Fruit fly (Drosophila melanogaster) whole organism, prepupa: Measurements from ENCODE around the gene CG42525.

Experiments
- CG11762 ChIP-seq: fragments of 200-800 bp; sonication (Bioruptor generic); optimal IDR thresholded peaks from 3 replicates; lab custom pipeline; 2016; ENCODE audit warnings: missing biosample characterization, missing genetic modification characterization; ENCODE audit not compliant: insufficient read depth
- CG15336 ChIP-seq: fragments of 200-800 bp; sonication (Bioruptor generic); IDR thresholded peaks from 2 replicates; pipeline ENCODE4 v1.3.6; 2022; ENCODE audit warnings: missing biosample characterization, missing genetic modification characterization
- CG1621 ChIP-seq: fragments of 200-800 bp; sonication (Bioruptor generic); optimal IDR thresholded peaks from 3 replicates; lab custom pipeline; 2018; ENCODE audit warnings: missing biosample characterization, mild to moderate bottlenecking, missing genetic modification characterization
- CG3032 ChIP-seq: fragments of 200-800 bp; optimal IDR thresholded peaks from 2 replicates; lab custom pipeline; 2019; ENCODE audit warnings: missing biosample characterization, mild to moderate bottlenecking, missing genetic modification characterization, moderate library complexity
- CG3919 ChIP-seq: fragments of 200-800 bp; sonication (Bioruptor generic); optimal IDR thresholded peaks from 3 replicates; lab custom pipeline; 2016; ENCODE audit warnings: missing biosample characterization, missing genetic modification characterization
- CG6163 ChIP-seq: fragments of 200-800 bp; sonication (Bioruptor generic); IDR thresholded peaks from 3 replicates; pipeline ENCODE4 v1.3.6; 2022; ENCODE audit warnings: missing biosample characterization, missing genetic modification characterization
- CG6276 ChIP-seq: fragments of 200-800 bp; sonication (Bioruptor generic); optimal IDR thresholded peaks from 2 replicates; lab custom pipeline; 2017; ENCODE audit warnings: missing biosample characterization, mild to moderate bottlenecking, missing genetic modification characterization
- CG6808 ChIP-seq: fragments of 200-800 bp; sonication (Bioruptor generic); optimal IDR thresholded peaks from 3 replicates; lab custom pipeline; 2017; ENCODE audit warnings: missing biosample characterization, missing genetic modification characterization, mild to moderate bottlenecking, moderate library complexity, missing genetic modification reagents
- CG7368 ChIP-seq: fragments of 200-800 bp; sonication (Bioruptor generic); optimal IDR thresholded peaks from 3 replicates; lab custom pipeline; 2016; ENCODE audit warnings: missing biosample characterization, missing genetic modification characterization
- Eip75B ChIP-seq: fragments of 200-800 bp; sonication (Bioruptor generic); optimal IDR thresholded peaks from 3 replicates; lab custom pipeline; 2016; ENCODE audit warnings: missing biosample characterization, missing genetic modification characterization
- Hr38 ChIP-seq: sonication (Bioruptor generic); optimal IDR thresholded peaks from 2 replicates; lab custom pipeline; 2016; ENCODE audit warnings: missing biosample characterization, missing genetic modification characterization
- OdsH ChIP-seq: fragments of 200-800 bp; sonication (Bioruptor generic); optimal IDR thresholded peaks from 3 replicates; lab custom pipeline; 2016; ENCODE audit warnings: missing biosample characterization, missing genetic modification characterization
- Sox102F ChIP-seq: fragments of 200-800 bp; sonication (Bioruptor generic); optimal IDR thresholded peaks from 2 replicates; lab custom pipeline; 2016; ENCODE audit warnings: missing biosample characterization, mild to moderate bottlenecking, missing genetic modification characterization
- fkh ChIP-seq: fragments of 200-800 bp; sonication (Bioruptor generic); optimal IDR thresholded peaks from 3 replicates; lab custom pipeline; 2017; ENCODE audit warnings: missing biosample characterization, mild to moderate bottlenecking, missing genetic modification characterization, moderate library complexity

DNA sequence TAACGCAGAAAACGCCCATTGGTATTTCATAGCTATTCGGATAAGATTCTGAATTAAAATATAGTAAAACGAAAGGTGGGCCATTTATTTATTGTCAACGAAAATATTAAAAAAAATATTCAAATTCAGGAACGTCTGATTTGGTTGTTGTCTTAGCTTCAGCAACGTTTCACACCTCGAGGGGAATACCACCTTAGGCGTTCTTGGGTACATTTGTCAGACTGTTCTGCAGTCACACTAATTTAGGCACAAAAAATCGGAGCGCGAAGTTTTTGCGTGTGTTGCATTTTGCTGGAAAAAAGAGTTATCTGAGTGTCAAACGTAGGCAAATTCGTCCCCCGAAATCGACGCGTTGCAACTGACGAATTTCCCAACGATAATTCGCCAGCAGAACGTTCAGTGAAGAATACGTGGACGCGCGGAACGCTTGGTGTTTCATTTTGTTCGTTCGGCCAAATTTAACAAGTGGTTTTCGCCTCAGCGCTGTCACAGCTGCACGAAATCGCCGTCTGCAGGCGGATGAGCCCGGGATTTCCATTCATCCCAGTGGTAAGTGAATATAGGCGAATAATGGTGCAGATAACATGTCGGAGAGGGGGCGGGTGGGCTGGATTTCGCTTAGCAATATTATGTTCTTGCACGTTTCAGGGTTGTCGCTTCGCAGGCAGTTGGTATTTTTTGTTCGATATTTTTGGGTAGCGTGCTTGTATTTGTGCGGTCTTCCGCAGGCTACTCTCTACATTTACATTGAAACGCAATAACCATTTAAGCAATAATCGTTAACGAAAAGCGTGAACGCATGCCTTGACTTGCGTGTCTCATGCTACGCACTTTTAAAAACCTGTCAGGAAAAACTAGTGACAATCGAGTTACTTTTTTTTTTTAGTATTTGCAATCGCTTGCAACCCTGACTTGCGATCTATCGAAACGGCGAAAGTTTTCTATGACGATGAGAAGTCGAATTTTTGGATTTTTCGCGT is 35.5 kb upstream of the CG42525 start, which contains the start of gene Larp4B:
- TF ChIP-seq CG6808 (GFP tag; lab: Kevin White, UChicago) = no peak
- no peak for TF ChIP-seq OdsH
- TF ChIP-seq Hr38 = no peak
- no peak for TF ChIP-seq CG15336 (GFP tag; lab: Robert Waterston, UW)
- no peak for TF ChIP-seq CG1621 (tag; lab: Kevin White, UChicago)
- no peak for TF ChIP-seq Eip75B (GFP tag; lab: Kevin White, UChicago)
- no peak for TF ChIP-seq CG6163 (GFP tag; lab: Robert Waterston, UW)
- TF ChIP-seq CG3032 (tag; lab: Kevin White, UChicago) = no peak
- no peak for TF ChIP-seq Sox102F (GFP tag; lab: Kevin White, UChicago)
- no peak for TF ChIP-seq CG7368 (GFP tag; lab: Kevin White, UChicago)
- TF ChIP-seq fkh = no peak
- TF ChIP-seq CG3919 (GFP tag; lab: Kevin White, UChicago) = no peak
- TF ChIP-seq CG6276 (GFP tag; lab: Kevin White, UChicago) = no peak
- no peak for TF ChIP-seq CG11762
